Fruit fly (Drosophila melanogaster): ENCODE measurements around the gene Oseg2.

dm6 chr3L:2273392-2273791 is 43.9 kb downstream of the Oseg2 start:
- TF ChIP-seq psq (optimal IDR thresholded peaks at IDR 0.05): no peak
- no peak for TF ChIP-seq h (optimal IDR thresholded peaks at IDR 0.05)
- no peak for TF ChIP-seq ttk (optimal IDR thresholded peaks at IDR 0.05)
- TF ChIP-seq Myc (optimal IDR thresholded peaks at IDR 0.05): no peak
- TF ChIP-seq insv (optimal IDR thresholded peaks at IDR 0.05): no peak
- no peak for TF ChIP-seq Sin3A (optimal IDR thresholded peaks at IDR 0.05)

All from Kc167 (cell line).